Worm (Caenorhabditis elegans): ENCODE measurements around the gene gtf-2H1.

Gene gtf-2H1

ce11 chrIV:237350-237749, 5.8 kb upstream of the gtf-2H1 start, which contains the start of gene ints-13:
ints-13 (minus strand) TSS chrIV:237450.
- TF ChIP-seq attf-5 (GFP tag; optimal IDR thresholded peaks at IDR 0.05) (no peak), lsl-1 (GFP tag; optimal IDR thresholded peaks at IDR 0.05) (peak; percentile 48)

- TF ChIP-seq dox-1 (GFP tag; IDR thresholded peaks at IDR 0.05) (peak; percentile 39; the same call in 1 of the 2 replicates), F37B4.10 (GFP tag; IDR thresholded peaks at IDR 0.05) (no peak), F22D6.2 (tag; optimal IDR thresholded peaks at IDR 0.05) (no peak), zim-3 (tag; optimal IDR thresholded peaks at IDR 0.05) (peak; percentile 98), F55B11.4 (tag; optimal IDR thresholded peaks at IDR 0.05; ENCODE audit: borderline replicate concordance, insufficient read depth) (no peak), ekl-4 (GFP tag; IDR thresholded peaks at IDR 0.05) (no peak), mcd-1 (GFP tag; IDR thresholded peaks at IDR 0.05) (no peak), pbrm-1 (GFP tag; IDR thresholded peaks at IDR 0.05) (no peak), hrde-1 (tag; optimal IDR thresholded peaks at IDR 0.05; ENCODE audit: borderline replicate concordance) (no peak), hsf-1 (GFP tag; IDR thresholded peaks at IDR 0.05) (no peak), Y67H2A.10 (GFP tag; conservative IDR thresholded peaks at IDR 0.05) (no peak), madf-10 (tag; optimal IDR thresholded peaks at IDR 0.05) (no peak), attf-5 (GFP tag; optimal IDR thresholded peaks at IDR 0.05) (no peak), ceh-40 (GFP tag; IDR thresholded peaks at IDR 0.05) (no peak)
Observed at ce11 chrIV:236138-236537, 4.6 kb upstream of the gtf-2H1 start.

- TF ChIP-seq zim-3 (tag; optimal IDR thresholded peaks at IDR 0.05) (peak; percentile 95), dox-1 (GFP tag; IDR thresholded peaks at IDR 0.05) (peak; percentile 29; the same call in 1 of the 2 replicates)
Observed at ce11 chrIV:230714-231113, 859 bp downstream of the gtf-2H1 start.

ce11 chrIV:218252-218651, 13.3 kb downstream of the gtf-2H1 start, which contains the start of gene prdx-6:
prdx-6 (plus strand) TSS chrIV:218552.
- TF ChIP-seq mel-28 (tag; optimal IDR thresholded peaks at IDR 0.05; ENCODE audit: borderline replicate concordance) (no peak), snpc-1.1 (tag; optimal IDR thresholded peaks at IDR 0.05; ENCODE audit: insufficient read depth) (no peak), T07F8.4 (tag; optimal IDR thresholded peaks at IDR 0.05) (no peak), egl-18 (GFP tag; IDR thresholded peaks at IDR 0.05) (no peak), tbp1 (GFP tag; optimal IDR thresholded peaks at IDR 0.05) (no peak), B0035.1 (tag; optimal IDR thresholded peaks at IDR 0.05) (no peak), ztf-28 (GFP tag; IDR thresholded peaks at IDR 0.05) (no peak), egl-44 (GFP tag; IDR thresholded peaks at IDR 0.05) (no peak), let-607 (tag; optimal IDR thresholded peaks at IDR 0.05) (no peak)

ce11 chrIV:215723-216122, 15.8 kb downstream of the gtf-2H1 start:
- TF ChIP-seq mcd-1 (GFP tag; IDR thresholded peaks at IDR 0.05) (0 out of 2 replicates have a peak, but pooled peaks have one; percentile 18), zim-3 (tag; optimal IDR thresholded peaks at IDR 0.05) (peak; percentile 99), dox-1 (GFP tag; IDR thresholded peaks at IDR 0.05) (peak; percentile 79), D2030.7 (GFP tag; IDR thresholded peaks at IDR 0.05) (peak; percentile 44)

ce11 chrIV:210591-210990, 21.0 kb downstream of the gtf-2H1 start:
- TF ChIP-seq dpff-1 (tag; optimal IDR thresholded peaks at IDR 0.05) (no peak), B0336.3 (GFP tag; IDR thresholded peaks at IDR 0.05) (0 out of 2 replicates have a peak, but pooled peaks have one; percentile 33), atf-7 (tag; optimal IDR thresholded peaks at IDR 0.05) (peak; percentile 20), lin-40 (tag; optimal IDR thresholded peaks at IDR 0.05) (peak; percentile 38), mel-28 (tag; optimal IDR thresholded peaks at IDR 0.05; ENCODE audit: borderline replicate concordance) (no peak), dox-1 (GFP tag; IDR thresholded peaks at IDR 0.05) (peak; percentile 57; the same call in 1 of the 2 replicates), attf-5 (GFP tag; optimal IDR thresholded peaks at IDR 0.05) (peak; percentile 66), lin-54 (GFP tag; optimal IDR thresholded peaks at IDR 0.05) (peak; percentile 7), ekl-4 (GFP tag; IDR thresholded peaks at IDR 0.05) (0 out of 2 replicates have a peak, but pooled peaks have one; percentile 26), cebp-1 (GFP tag; IDR thresholded peaks at IDR 0.05) (no peak), cebp-1 (tag; optimal IDR thresholded peaks at IDR 0.05) (peak; percentile 46), mcd-1 (GFP tag; IDR thresholded peaks at IDR 0.05) (0 out of 2 replicates have a peak, but pooled peaks have one; percentile 37), tlf-1 (GFP tag; optimal IDR thresholded peaks at IDR 0.05) (no peak), ztf-22 (GFP tag; optimal IDR thresholded peaks at IDR 0.05) (no peak), pha-4 (tag; optimal IDR thresholded peaks at IDR 0.05) (no peak), hmg-1.2 (GFP tag; IDR thresholded peaks at IDR 0.05) (peak; percentile 82), nhr-80 (tag; optimal IDR thresholded peaks at IDR 0.05) (peak; percentile 87)

All from whole organism, young adult.